Fruit fly (Drosophila melanogaster) whole organism, wandering third instar larva: Measurements from ENCODE around the gene RpS28-like.

Experiments used
- Abd-B ChIP-seq: fragments of >200 bp; optimal IDR thresholded peaks from 2 replicates; lab custom pipeline; 2017; ENCODE audit warnings: missing biosample characterization, missing genetic modification characterization
- CG32264 ChIP-seq: fragments of 200-800 bp; sonication (Bioruptor generic); optimal IDR thresholded peaks from 2 replicates; lab custom pipeline; 2016; ENCODE audit warnings: missing biosample characterization, missing genetic modification characterization
- CG9705 ChIP-seq: fragments of 200-800 bp; sonication (Bioruptor generic); optimal IDR thresholded peaks from 2 replicates; lab custom pipeline; 2018; ENCODE audit warnings: missing biosample characterization, mild to moderate bottlenecking, missing genetic modification characterization
- CrebA ChIP-seq: fragments of 200-800 bp; sonication (Bioruptor generic); optimal IDR thresholded peaks from 2 replicates; lab custom pipeline; 2016; ENCODE audit warnings: missing biosample characterization, mild to moderate bottlenecking, missing genetic modification characterization, borderline replicate concordance
- Dfd ChIP-seq: fragments of >200 bp; optimal IDR thresholded peaks from 2 replicates; lab custom pipeline; 2017; ENCODE audit warnings: missing biosample characterization, missing genetic modification characterization
- Dif ChIP-seq: fragments of 200-275, 200-300 bp; sonication (Bioruptor generic); optimal IDR thresholded peaks from 2 replicates; lab custom pipeline; 2018; ENCODE audit warnings: missing biosample characterization, missing genetic modification characterization; ENCODE audit not compliant: partially characterized antibody
- GATAd ChIP-seq: sonication (Bioruptor generic); optimal IDR thresholded peaks from 2 replicates; lab custom pipeline; 2016; ENCODE audit warnings: missing biosample characterization, missing genetic modification characterization
- HLH106 ChIP-seq: fragments of 200-800 bp; optimal IDR thresholded peaks from 3 replicates; lab custom pipeline; 2019; ENCODE audit warnings: missing biosample characterization, mild to moderate bottlenecking, missing genetic modification characterization, moderate library complexity
- Hnf4 ChIP-seq: fragments of 200-800 bp; sonication (Bioruptor generic); optimal IDR thresholded peaks from 2 replicates; lab custom pipeline; 2016; ENCODE audit warnings: missing biosample characterization, mild to moderate bottlenecking, missing genetic modification characterization
- Hr78 ChIP-seq: fragments of >200 bp; optimal IDR thresholded peaks from 2 replicates; lab custom pipeline; 2017; ENCODE audit warnings: missing biosample characterization, missing genetic modification characterization
- Hr83 ChIP-seq: fragments of 200-300 bp; sonication (Bioruptor generic); optimal IDR thresholded peaks from 2 replicates; lab custom pipeline; 2016; ENCODE audit warnings: missing biosample characterization, mild to moderate bottlenecking, missing genetic modification characterization, moderate library complexity; ENCODE audit not compliant: poor library complexity, severe bottlenecking
- Jra ChIP-seq: sonication (Bioruptor generic); optimal IDR thresholded peaks from 2 replicates; lab custom pipeline; 2016; ENCODE audit warnings: missing biosample characterization, missing genetic modification characterization
- Mio ChIP-seq: sonication (Bioruptor generic); optimal IDR thresholded peaks from 2 replicates; lab custom pipeline; 2016; ENCODE audit warnings: missing biosample characterization, missing genetic modification characterization
- Myc ChIP-seq: fragments of >200 bp; optimal IDR thresholded peaks from 2 replicates; lab custom pipeline; 2017
- N ChIP-seq: fragments of >200 bp; optimal IDR thresholded peaks from 2 replicates; lab custom pipeline; 2018; ENCODE audit warnings: missing biosample characterization, missing external identifiers, missing genetic modification characterization
- OdsH ChIP-seq: fragments of 200-800 bp; sonication (Bioruptor generic); optimal IDR thresholded peaks from 2 replicates; lab custom pipeline; 2016; ENCODE audit warnings: missing biosample characterization, mild to moderate bottlenecking, missing genetic modification characterization
- Rel ChIP-seq, 2 experiments: fragments of 200-800 bp; sonication (Bioruptor generic) in 1 of 2; optimal IDR thresholded peaks; 2 replicates in 1 of 2; 3 replicates in 1 of 2; lab custom pipeline; 2016 to 2019; ENCODE audit warnings: mild to moderate bottlenecking in 2 of 2, missing biosample characterization in 2 of 2, missing genetic modification characterization in 2 of 2, moderate library complexity in 1 of 2
- Sp1 ChIP-seq: fragments of 200-800 bp; sonication (Bioruptor generic); optimal IDR thresholded peaks from 3 replicates; lab custom pipeline; 2019; ENCODE audit warnings: missing biosample characterization, mild to moderate bottlenecking, missing genetic modification characterization, moderate library complexity
- Vsx2 ChIP-seq: fragments of 200-300, 225-300 bp; sonication (Bioruptor generic); optimal IDR thresholded peaks from 2 replicates; lab custom pipeline; 2018; ENCODE audit warnings: missing biosample characterization, missing genetic modification characterization; ENCODE audit not compliant: partially characterized antibody
- br ChIP-seq: fragments of 200-800 bp; sonication (Bioruptor generic); optimal IDR thresholded peaks from 2 replicates; lab custom pipeline; 2016; ENCODE audit warnings: missing biosample characterization, missing genetic modification characterization
- brk ChIP-seq: fragments of 200-800 bp; sonication (Bioruptor generic); optimal IDR thresholded peaks from 2 replicates; lab custom pipeline; 2016; ENCODE audit warnings: missing biosample characterization, mild to moderate bottlenecking, missing genetic modification characterization
- dl ChIP-seq, 2 experiments: fragments of 175-275, 200-275 bp in 1 of 2; fragments of 200-275 bp in 1 of 2; sonication (Bioruptor generic); optimal IDR thresholded peaks; lab custom pipeline; 2018; ENCODE audit warnings: mild to moderate bottlenecking in 2 of 2, missing biosample characterization in 2 of 2, missing genetic modification characterization in 2 of 2, moderate library complexity in 2 of 2; ENCODE audit not compliant: partially characterized antibody in 2 of 2, insufficient read depth in 1 of 2
- dmrt93B ChIP-seq: fragments of 200-800 bp; sonication (Bioruptor generic); optimal IDR thresholded peaks from 2 replicates; lab custom pipeline; 2018; ENCODE audit warnings: missing biosample characterization, mild to moderate bottlenecking, missing genetic modification characterization
- dsf ChIP-seq: sonication (Bioruptor generic); optimal IDR thresholded peaks from 2 replicates; lab custom pipeline; 2016; ENCODE audit warnings: missing biosample characterization, missing genetic modification characterization, borderline replicate concordance
- ey ChIP-seq: fragments of 200-800 bp; sonication (Bioruptor generic); optimal IDR thresholded peaks from 2 replicates; lab custom pipeline; 2016; ENCODE audit warnings: missing biosample characterization, missing genetic modification characterization
- foxo ChIP-seq, 2 experiments: fragments of 200-800 bp; sonication (Bioruptor generic); optimal IDR thresholded peaks; 2 replicates in 1 of 2; 3 replicates in 1 of 2; lab custom pipeline; 2016 to 2017; ENCODE audit warnings: missing biosample characterization in 2 of 2, missing genetic modification characterization in 2 of 2
- fru ChIP-seq: fragments of 200-800 bp; sonication (Bioruptor generic); optimal IDR thresholded peaks from 3 replicates; lab custom pipeline; 2016; ENCODE audit warnings: missing biosample characterization, mild to moderate bottlenecking, missing genetic modification characterization
- h ChIP-seq: fragments of 200-800 bp; sonication (Bioruptor generic); optimal IDR thresholded peaks from 3 replicates; lab custom pipeline; 2016; ENCODE audit warnings: missing biosample characterization, mild to moderate bottlenecking, missing genetic modification characterization
- jim ChIP-seq: fragments of 175-275, 200-325 bp; sonication (Bioruptor generic); optimal IDR thresholded peaks from 2 replicates; lab custom pipeline; 2016; ENCODE audit warnings: missing biosample characterization, mild to moderate bottlenecking, missing genetic modification characterization
- lola ChIP-seq: fragments of >200 bp; optimal IDR thresholded peaks from 2 replicates; lab custom pipeline; 2017; ENCODE audit warnings: missing biosample characterization, missing genetic modification characterization
- pan ChIP-seq: fragments of >200 bp; optimal IDR thresholded peaks from 2 replicates; lab custom pipeline; 2017
- psq ChIP-seq: fragments of 200-800 bp; sonication (Bioruptor generic); optimal IDR thresholded peaks from 3 replicates; lab custom pipeline; 2017; ENCODE audit warnings: missing biosample characterization, mild to moderate bottlenecking, missing genetic modification characterization, moderate library complexity
- rgr ChIP-seq: fragments of 200-800 bp; sonication (Bioruptor generic); optimal IDR thresholded peaks from 3 replicates; lab custom pipeline; 2016; ENCODE audit warnings: missing biosample characterization, mild to moderate bottlenecking, missing genetic modification characterization
- sage ChIP-seq: fragments of 200-800 bp; sonication (Bioruptor generic); optimal IDR thresholded peaks from 2 replicates; lab custom pipeline; 2016; ENCODE audit warnings: missing biosample characterization, mild to moderate bottlenecking, missing genetic modification characterization
- sv ChIP-seq: fragments of 200-800 bp; sonication (Bioruptor generic); optimal IDR thresholded peaks from 3 replicates; lab custom pipeline; 2016; ENCODE audit warnings: missing biosample characterization, missing genetic modification characterization
- tai ChIP-seq: sonication (Bioruptor generic); optimal IDR thresholded peaks from 2 replicates; lab custom pipeline; 2016; ENCODE audit warnings: missing biosample characterization, missing genetic modification characterization
- usp ChIP-seq: fragments of >200 bp; optimal IDR thresholded peaks from 2 replicates; lab custom pipeline; 2017; ENCODE audit warnings: missing biosample characterization, missing genetic modification characterization
- woc ChIP-seq: sonication (Bioruptor generic); optimal IDR thresholded peaks from 2 replicates; lab custom pipeline; 2016; ENCODE audit warnings: missing biosample characterization, mild to moderate bottlenecking, missing genetic modification characterization

Gene RpS28-like

DNA sequence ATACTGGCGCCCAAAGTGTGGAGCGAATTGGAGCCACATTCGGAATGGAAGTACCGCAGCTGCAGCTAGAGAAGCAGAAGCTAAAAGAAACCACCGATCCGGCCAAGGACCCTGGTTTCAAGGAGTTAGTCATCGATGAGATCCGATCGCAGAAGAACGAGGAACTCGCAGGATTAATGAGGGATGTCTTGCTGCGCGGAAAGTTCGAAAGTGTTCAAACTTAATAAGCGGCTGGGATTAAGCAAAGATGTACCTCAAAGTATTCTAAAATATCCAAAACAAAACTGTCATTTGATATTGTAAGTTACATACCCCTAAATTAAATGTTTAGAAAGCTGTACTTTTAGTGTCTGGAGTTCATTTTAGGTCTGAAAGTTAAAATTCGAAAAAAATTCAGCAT is at the start of gene RpS28-like:
RpS28-like (plus strand) TSS at position 301 of the 400 bp plus-strand sequence.
- no peak for TF ChIP-seq Mio
- no peak for TF ChIP-seq br (GFP tag; lab: Kevin White, UChicago)
- no peak for TF ChIP-seq N (GFP tag; lab: Kevin White, UChicago)
- TF ChIP-seq Abd-B (GFP tag; lab: Kevin White, UChicago): no peak

DNA sequence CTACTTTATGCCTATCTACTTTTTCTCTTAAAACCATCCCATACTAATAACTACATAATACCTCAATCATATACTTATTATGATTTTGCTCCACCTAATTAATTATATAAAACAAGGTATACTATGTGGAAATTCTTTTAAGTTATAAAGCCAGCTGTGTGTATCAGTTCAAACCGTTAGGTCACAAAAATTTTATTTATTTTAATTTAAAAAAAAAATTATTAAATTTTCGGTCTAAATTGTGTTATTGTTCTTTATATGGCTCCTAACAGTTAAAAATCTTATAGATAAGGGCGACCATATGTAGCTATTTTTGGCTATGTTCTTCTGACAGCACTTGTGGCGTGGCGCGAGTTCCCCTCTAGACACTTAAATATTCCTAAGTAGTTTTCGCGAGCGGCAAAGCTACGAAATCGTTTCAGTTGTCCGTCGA is 49.3 kb upstream of the RpS28-like start, which contains the start of gene Aldh:
Aldh (plus strand) TSS at position 150 of the 433 bp plus-strand sequence.
- TF ChIP-seq Myc (lab: Kevin White, UChicago): peak; percentile 30
- no peak for TF ChIP-seq OdsH (GFP tag; lab: Kevin White, UChicago)
- TF ChIP-seq rgr (GFP tag; lab: Kevin White, UChicago): peak; percentile 20
- TF ChIP-seq fru: no peak
- no peak for TF ChIP-seq pan (lab: Kevin White, UChicago)
- no peak for TF ChIP-seq Jra (GFP tag; lab: Kevin White, UChicago)
- no peak for TF ChIP-seq Hr78 (GFP tag; lab: Kevin White, UChicago)

- TF ChIP-seq GATAd: no peak
- peak; percentile 93 for TF ChIP-seq br (GFP tag; lab: Kevin White, UChicago)
- no peak for TF ChIP-seq Myc (lab: Kevin White, UChicago)
- peak; percentile 40 for TF ChIP-seq sv (GFP tag; lab: Kevin White, UChicago)
- peak; percentile 93 for TF ChIP-seq OdsH (GFP tag; lab: Kevin White, UChicago)
- no peak for TF ChIP-seq Rel (GFP tag; optimal IDR thresholded peaks at IDR 0.05; lab: Kevin White, UChicago)
- TF ChIP-seq Rel (tag; optimal IDR thresholded peaks at IDR 0.05; lab: Kevin White, UChicago): peak; percentile 58
- peak; percentile 84 for TF ChIP-seq CrebA (GFP tag; lab: Kevin White, UChicago)
- TF ChIP-seq lola (GFP tag; lab: Kevin White, UChicago): no peak
- no peak for TF ChIP-seq Abd-B (GFP tag; lab: Kevin White, UChicago)
- peak; percentile 95 for TF ChIP-seq rgr (GFP tag; lab: Kevin White, UChicago)
- TF ChIP-seq usp (GFP tag; lab: Kevin White, UChicago): no peak
- TF ChIP-seq ey (GFP tag; lab: Kevin White, UChicago): peak; percentile 95
- peak; percentile 10 for TF ChIP-seq CG9705
- peak; percentile 65 for TF ChIP-seq brk
- no peak for TF ChIP-seq Hr78 (GFP tag; lab: Kevin White, UChicago)
- peak; percentile 75 for TF ChIP-seq Mio
- peak; percentile 95 for TF ChIP-seq woc
- TF ChIP-seq Vsx2 (GFP tag; lab: Kevin White, UChicago): no peak
- peak; percentile 73 to 95 for TF ChIP-seq foxo (GFP tag; optimal IDR thresholded peaks at IDR 0.05; lab: Kevin White, UChicago)
- TF ChIP-seq Sp1 (GFP tag; lab: Kevin White, UChicago): peak; percentile 81
- TF ChIP-seq dmrt93B (GFP tag; lab: Kevin White, UChicago): peak; percentile 85
- TF ChIP-seq Hnf4 (GFP tag; lab: Kevin White, UChicago): peak; percentile 89
- no peak for TF ChIP-seq tai (GFP tag; lab: Kevin White, UChicago)
- peak; percentile 24 for TF ChIP-seq Dif (GFP tag; lab: Kevin White, UChicago)
- no peak for TF ChIP-seq N (GFP tag; lab: Kevin White, UChicago)
- peak; percentile 97 for TF ChIP-seq fru
- peak; percentile 74 for TF ChIP-seq sage
- TF ChIP-seq dsf: no peak
- no peak for TF ChIP-seq Hr83 (GFP tag; lab: Kevin White, UChicago)
- TF ChIP-seq CG32264 (GFP tag; lab: Kevin White, UChicago): peak; percentile 89
- TF ChIP-seq HLH106 (tag; lab: Kevin White, UChicago): peak; percentile 81
- no peak for TF ChIP-seq jim (GFP tag; lab: Kevin White, UChicago)
- TF ChIP-seq Dfd (GFP tag; lab: Kevin White, UChicago): no peak
- peak; percentile 57 for TF ChIP-seq Jra (GFP tag; lab: Kevin White, UChicago)
- peak; percentile 90 for TF ChIP-seq psq (GFP tag; lab: Kevin White, UChicago)
- TF ChIP-seq dl (GFP tag; optimal IDR thresholded peaks at IDR 0.05; lab: Kevin White, UChicago; ENCODE audit: insufficient read depth in 1 of 2, partially characterized antibody in 2 of 2): peak in 1 of 2 experiments; percentile 24
- TF ChIP-seq h (GFP tag; lab: Kevin White, UChicago): peak; percentile 95
Measured at dm6 chr2L:9388013-9388605, 48.5 kb upstream of the RpS28-like start.
